Fruit fly (Drosophila melanogaster) ovary, adult (tissue): ENCODE measurements around the gene CG4880.
A peak's percentile ranks its signal among the peaks of the same experiment; 100 is the strongest.

Experiments
- CG17801 ChIP-seq: fragments of 200-800 bp; optimal IDR thresholded peaks from 2 replicates; lab custom pipeline; 2019; ENCODE audit warnings: missing biosample characterization, mild to moderate bottlenecking, missing genetic modification characterization, moderate library complexity; ENCODE audit not compliant: partially characterized antibody

CG4880 gene

dm6 chrX:16886551-16886950 lies at the start of gene CG4880, which contains the start of gene DENR:
TSS of gene CG4880 (plus strand) at chrX:16886818.
TSS of gene DENR (minus strand) at chrX:16886560.
- TF ChIP-seq CG17801 (GFP tag; lab: Kevin White, UChicago): no peak

dm6 chrX:16837588-16838178 lies 48.9 kb upstream of the CG4880 start:
- TF ChIP-seq CG17801 (GFP tag; lab: Kevin White, UChicago): no peak

- no peak for TF ChIP-seq CG17801 (GFP tag; lab: Kevin White, UChicago)
These were observed 47.6 kb upstream of the CG4880 start for dm6 chrX:16839033-16839432.

dm6 chrX:16839905-16840304 lies 46.7 kb upstream of the CG4880 start:
- no peak for TF ChIP-seq CG17801 (GFP tag; lab: Kevin White, UChicago)

- TF ChIP-seq CG17801 (GFP tag; lab: Kevin White, UChicago): no peak
These were observed 42.3 kb upstream of the CG4880 start, which contains the start of gene RSG7 for dm6 chrX:16844295-16844694. TSS of gene RSG7 (minus strand) at chrX:16844433.

dm6 chrX:16846575-16846974 lies 40.0 kb upstream of the CG4880 start:
- TF ChIP-seq CG17801 (GFP tag; lab: Kevin White, UChicago): no peak

dm6 chrX:16848978-16849377 lies 37.6 kb upstream of the CG4880 start:
- TF ChIP-seq CG17801 (GFP tag; lab: Kevin White, UChicago): no peak

- TF ChIP-seq CG17801 (GFP tag; lab: Kevin White, UChicago): no peak
These were observed 37.1 kb upstream of the CG4880 start for dm6 chrX:16849517-16849916.

dm6 chrX:16854746-16855145 lies 31.9 kb upstream of the CG4880 start:
- TF ChIP-seq CG17801 (GFP tag; lab: Kevin White, UChicago): peak; percentile 58

dm6 chrX:16859732-16860131 lies 26.9 kb upstream of the CG4880 start:
- no peak for TF ChIP-seq CG17801 (GFP tag; lab: Kevin White, UChicago)

dm6 chrX:16867622-16868021 lies 19.0 kb upstream of the CG4880 start:
- no peak for TF ChIP-seq CG17801 (GFP tag; lab: Kevin White, UChicago)

dm6 chrX:16871808-16872207 lies 14.8 kb upstream of the CG4880 start:
- TF ChIP-seq CG17801 (GFP tag; lab: Kevin White, UChicago): no peak

- TF ChIP-seq CG17801 (GFP tag; lab: Kevin White, UChicago): no peak
These were observed 13.6 kb upstream of the CG4880 start for dm6 chrX:16873053-16873452.

dm6 chrX:16874671-16875070 lies 11.9 kb upstream of the CG4880 start:
- no peak for TF ChIP-seq CG17801 (GFP tag; lab: Kevin White, UChicago)

dm6 chrX:16876425-16876824 lies 10.2 kb upstream of the CG4880 start, which contains the start of gene CG13003:
TSS of gene CG13003 (minus strand) at chrX:16876544.
- no peak for TF ChIP-seq CG17801 (GFP tag; lab: Kevin White, UChicago)

- no peak for TF ChIP-seq CG17801 (GFP tag; lab: Kevin White, UChicago)
These were observed 6.6 kb upstream of the CG4880 start for dm6 chrX:16880013-16880412.

dm6 chrX:16881015-16881414 lies 5.6 kb upstream of the CG4880 start, which contains the start of gene CG4872:
TSS of gene CG4872 (plus strand) at chrX:16881347.
- TF ChIP-seq CG17801 (GFP tag; lab: Kevin White, UChicago): peak; percentile 22
